Fruit fly (Drosophila melanogaster) S2 (cell line): Measurements from ENCODE around the gene OtopLc.

Source experiments
- CG8478 ChIP-seq: fragments of >200 bp; optimal IDR thresholded peaks from 2 replicates; lab custom pipeline; 2018
- CTCF ChIP-seq, 2 experiments: fragments of >200 bp; optimal IDR thresholded peaks; 2 replicates each; lab custom pipeline; 2018

dm6 chrX:5690651-5691379 lies 28.2 kb upstream of the OtopLc start:
- no peak for TF ChIP-seq CTCF (optimal IDR thresholded peaks at IDR 0.05; lab: Kevin White, UChicago)
- TF ChIP-seq CG8478 (lab: Kevin White, UChicago): no peak
